Worm (Caenorhabditis elegans): ENCODE results near the gene str-69.
"Not testable (repeated sequence)": the region's sequence is repeated elsewhere in the genome, so short reads cannot be mapped to it uniquely, and the experiment has no call there.

str-69 gene

ce11 chrV:3102049-3102448, 3.7 kb downstream of the str-69 start, which contains the start of gene Y73C8C.4:
Y73C8C.4 (minus strand) TSS chrV:3102149.
- TF ChIP-seq F13H6.1, ceh-9, sdc-2 (tag; optimal IDR thresholded peaks at IDR 0.05): not testable (repeated sequence)

- TF ChIP-seq ceh-31 (tag; optimal IDR thresholded peaks at IDR 0.05) (no peak), unc-42 (tag; optimal IDR thresholded peaks at IDR 0.05) (no peak), ceh-2 (tag; optimal IDR thresholded peaks at IDR 0.05) (no peak)
Observed at ce11 chrV:3100527-3100926, 5.2 kb downstream of the str-69 start.

DNA sequence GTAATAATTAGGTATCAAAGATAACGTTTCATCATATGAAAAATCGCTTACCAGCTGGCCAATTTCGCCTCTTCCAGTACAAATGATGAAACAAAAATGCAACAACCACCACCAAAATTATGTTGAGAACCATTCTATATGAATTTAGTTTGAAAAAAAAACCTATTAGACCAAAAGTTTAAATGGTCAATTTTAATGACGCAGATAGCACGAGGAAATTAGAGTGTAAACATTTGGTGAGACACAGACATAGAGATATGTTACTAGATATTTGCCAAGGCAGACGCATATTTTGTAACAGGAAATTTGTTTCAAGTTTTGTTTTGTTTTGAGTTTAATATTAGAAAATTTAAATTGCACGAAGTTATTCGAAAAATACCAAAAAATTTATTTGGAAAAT, 11.4 kb downstream of the str-69 start, which contains the start of gene cyp-33C9:
TSS of gene cyp-33C9 (minus strand) at position 211 of the 400 bp plus-strand sequence.
- TF ChIP-seq hlh-8 (tag; optimal IDR thresholded peaks at IDR 0.05), result no peak
- no peak for TF ChIP-seq ceh-6 (GFP tag; optimal IDR thresholded peaks at IDR 0.05)
- no peak for TF ChIP-seq elt-4 (tag; optimal IDR thresholded peaks at IDR 0.05)
- TF ChIP-seq dmd-4 (tag; optimal IDR thresholded peaks at IDR 0.05; ENCODE audit: borderline replicate concordance), result no peak
- TF ChIP-seq Y22D7AL.16 (tag; optimal IDR thresholded peaks at IDR 0.05), result no peak
- no peak for TF ChIP-seq fkh-6 (tag; optimal IDR thresholded peaks at IDR 0.05)
- TF ChIP-seq C08G9.2 (tag; optimal IDR thresholded peaks at IDR 0.05), result no peak
- no peak for TF ChIP-seq pat-9 (tag; optimal IDR thresholded peaks at IDR 0.05)
- TF ChIP-seq unc-55 (GFP tag; optimal IDR thresholded peaks at IDR 0.05), result no peak
- TF ChIP-seq pag-3 (tag; optimal IDR thresholded peaks at IDR 0.05; ENCODE audit: borderline replicate concordance), result no peak
- no peak for TF ChIP-seq mec-3 (tag; optimal IDR thresholded peaks at IDR 0.05; ENCODE audit: borderline replicate concordance)
- TF ChIP-seq hlh-30 (tag; optimal IDR thresholded peaks at IDR 0.05; ENCODE audit: insufficient read depth), result no peak
- no peak for TF ChIP-seq npax-4 (tag; optimal IDR thresholded peaks at IDR 0.05)

- TF ChIP-seq C38D4.7 (GFP tag; optimal IDR thresholded peaks at IDR 0.05) (no peak), ttx-3 (tag; optimal IDR thresholded peaks at IDR 0.05) (no peak), eyg-1 (tag; optimal IDR thresholded peaks at IDR 0.05) (no peak)
Observed at ce11 chrV:3088768-3089167, 16.9 kb downstream of the str-69 start, which contains the start of gene acs-21. acs-21 (plus strand) TSS chrV:3089068.

ce11 chrV:3086260-3086659, 19.4 kb downstream of the str-69 start, which contains the start of gene srt-8:
srt-8 (plus strand) TSS chrV:3086560.
- TF ChIP-seq ttx-3 (tag; optimal IDR thresholded peaks at IDR 0.05), result no peak
- no peak for TF ChIP-seq nhr-11 (tag; optimal IDR thresholded peaks at IDR 0.05)
- no peak for TF ChIP-seq hlh-15 (tag; optimal IDR thresholded peaks at IDR 0.05)
- no peak for TF ChIP-seq pha-2 (tag; optimal IDR thresholded peaks at IDR 0.05)
- TF ChIP-seq ceh-30 (tag; optimal IDR thresholded peaks at IDR 0.05), result no peak
- no peak for TF ChIP-seq zip-5 (tag; optimal IDR thresholded peaks at IDR 0.05)
- no peak for TF ChIP-seq unc-86 (tag; optimal IDR thresholded peaks at IDR 0.05)
- no peak for TF ChIP-seq syd-9 (tag; optimal IDR thresholded peaks at IDR 0.05)
- TF ChIP-seq eyg-1 (tag; optimal IDR thresholded peaks at IDR 0.05), result no peak
- no peak for TF ChIP-seq ceh-22 (tag; optimal IDR thresholded peaks at IDR 0.05)
- no peak for TF ChIP-seq odd-2 (tag; optimal IDR thresholded peaks at IDR 0.05)
- no peak for TF ChIP-seq dve-1 (tag; optimal IDR thresholded peaks at IDR 0.05)
- TF ChIP-seq hlh-30 (tag; optimal IDR thresholded peaks at IDR 0.05; ENCODE audit: insufficient read depth), result no peak

DNA sequence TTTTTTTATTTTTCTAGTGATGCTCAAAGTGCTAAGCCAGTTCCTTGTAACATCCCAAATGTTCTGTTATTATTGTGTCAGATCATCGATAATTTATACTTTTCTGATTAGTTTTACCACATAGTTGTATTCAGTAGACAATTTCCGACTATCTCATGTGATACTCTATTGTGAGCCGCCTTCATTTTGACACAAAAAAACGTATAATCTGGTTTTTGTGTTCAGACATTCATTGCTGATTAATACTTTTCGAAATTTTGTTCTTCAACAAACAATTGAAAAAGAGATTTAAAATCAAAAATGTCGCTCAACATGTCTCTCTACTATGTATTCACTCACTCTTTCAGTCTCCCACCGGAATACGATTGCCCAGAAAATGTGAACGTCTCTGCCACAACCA, 24.2 kb downstream of the str-69 start, which contains the start of gene srt-7:
TSS of gene srt-7 (plus strand) at position 301 of the 400 bp plus-strand sequence.
- TF ChIP-seq F13H6.1 (tag; optimal IDR thresholded peaks at IDR 0.05) (no peak), sox-2 (GFP tag; IDR thresholded peaks at IDR 0.05) (no peak), dmd-4 (tag; optimal IDR thresholded peaks at IDR 0.05; ENCODE audit: borderline replicate concordance) (no peak), eyg-1 (tag; optimal IDR thresholded peaks at IDR 0.05) (no peak), hlh-15 (tag; optimal IDR thresholded peaks at IDR 0.05) (no peak), pros-1 (tag; optimal IDR thresholded peaks at IDR 0.05) (no peak), C38D4.7 (GFP tag; optimal IDR thresholded peaks at IDR 0.05) (no peak), zip-5 (tag; optimal IDR thresholded peaks at IDR 0.05) (no peak), lim-6 (tag; optimal IDR thresholded peaks at IDR 0.05) (no peak), ama-1 (optimal IDR thresholded peaks at IDR 0.05) (no peak)

Measured in whole organism, late embryonic.